Worm (Caenorhabditis elegans) whole organism, late embryonic: ENCODE data around the gene C40A11.2.
"Not testable (repeated sequence)": the region's sequence is repeated elsewhere in the genome, so short reads cannot be mapped to it uniquely, and the experiment has no call there.

Experiments
- K02D7.2 ChIP-seq: sonication (generic microtip); optimal IDR thresholded peaks from 2 replicates; lab custom pipeline; 2017; ENCODE audit warnings: mild to moderate bottlenecking, missing genetic modification characterization, missing compliant biosample characterization
- T23F11.4 ChIP-seq: fragments of 200-800 bp; sonication (Bioruptor generic); optimal IDR thresholded peaks from 2 replicates; lab custom pipeline; 2018; ENCODE audit warnings: mild to moderate bottlenecking, missing genetic modification characterization, missing compliant biosample characterization
- Y22D7AL.16 ChIP-seq: sonication (generic microtip); optimal IDR thresholded peaks from 2 replicates; lab custom pipeline; 2016; ENCODE audit warnings: missing genetic modification characterization, missing compliant biosample characterization
- ahr-1 ChIP-seq: sonication (generic microtip); optimal IDR thresholded peaks from 2 replicates; lab custom pipeline; 2016; ENCODE audit warnings: missing genetic modification characterization, missing compliant biosample characterization
- ceh-18 ChIP-seq: sonication (generic microtip); optimal IDR thresholded peaks from 2 replicates; lab custom pipeline; 2016; ENCODE audit warnings: missing genetic modification characterization, missing compliant biosample characterization
- ceh-19 ChIP-seq: fragments of 200-800 bp; sonication (Bioruptor generic); optimal IDR thresholded peaks from 2 replicates; lab custom pipeline; 2018; ENCODE audit warnings: mild to moderate bottlenecking, missing genetic modification characterization, missing compliant biosample characterization
- ceh-30 ChIP-seq: fragments of 150-350 bp; optimal IDR thresholded peaks from 2 replicates; lab custom pipeline; 2014; ENCODE audit warnings: missing biosample characterization, missing genetic modification characterization
- ceh-45 ChIP-seq: fragments of 200-800 bp; sonication (Bioruptor generic); IDR thresholded peaks from 2 replicates; pipeline ENCODE4 v1.3.6; 2022; ENCODE audit warnings: missing genetic modification reagents, missing genetic modification characterization, missing compliant biosample characterization
- che-1 ChIP-seq: sonication (generic microtip); optimal IDR thresholded peaks from 2 replicates; lab custom pipeline; 2016; ENCODE audit warnings: mild to moderate bottlenecking, missing genetic modification characterization, missing compliant biosample characterization
- dve-1 ChIP-seq: sonication (generic microtip); optimal IDR thresholded peaks from 2 replicates; lab custom pipeline; 2017; ENCODE audit warnings: antibody characterized with exemption, mild to moderate bottlenecking, missing genetic modification characterization, missing compliant biosample characterization
- elt-2 ChIP-seq: sonication (generic microtip); optimal IDR thresholded peaks from 2 replicates; lab custom pipeline; 2016; ENCODE audit warnings: missing genetic modification reagents, missing genetic modification characterization, missing compliant biosample characterization
- elt-4 ChIP-seq: sonication (generic microtip); optimal IDR thresholded peaks from 2 replicates; lab custom pipeline; 2016; ENCODE audit warnings: missing genetic modification characterization, missing compliant biosample characterization
- ets-4 ChIP-seq: sonication (generic microtip); optimal IDR thresholded peaks from 2 replicates; lab custom pipeline; 2016; ENCODE audit warnings: missing genetic modification characterization, missing compliant biosample characterization
- fax-1 ChIP-seq: sonication (generic microtip); optimal IDR thresholded peaks from 2 replicates; lab custom pipeline; 2016; ENCODE audit warnings: missing genotype, missing genetic modification characterization, missing compliant biosample characterization
- hlh-15 ChIP-seq: sonication (generic microtip); optimal IDR thresholded peaks from 2 replicates; lab custom pipeline; 2016; ENCODE audit warnings: missing genetic modification characterization, missing compliant biosample characterization
- lin-11 ChIP-seq: fragments of 200-800 bp; sonication (Bioruptor generic); optimal IDR thresholded peaks from 2 replicates; lab custom pipeline; 2018; ENCODE audit warnings: mild to moderate bottlenecking, missing genetic modification characterization, missing compliant biosample characterization
- madf-2 ChIP-seq: sonication (generic microtip); optimal IDR thresholded peaks from 2 replicates; lab custom pipeline; 2017; ENCODE audit warnings: missing genetic modification characterization, missing compliant biosample characterization
- nfya-1 ChIP-seq: sonication (generic microtip); optimal IDR thresholded peaks from 2 replicates; lab custom pipeline; 2017; ENCODE audit warnings: missing genetic modification characterization, mild to moderate bottlenecking, missing compliant biosample characterization, antibody characterized with exemption, moderate library complexity
- odd-2 ChIP-seq: sonication (generic microtip); optimal IDR thresholded peaks from 2 replicates; lab custom pipeline; 2017; ENCODE audit warnings: antibody characterized with exemption, mild to moderate bottlenecking, missing genetic modification characterization, missing compliant biosample characterization
- pat-9 ChIP-seq: fragments of 200-800 bp; sonication (Bioruptor generic); optimal IDR thresholded peaks from 2 replicates; lab custom pipeline; 2018; ENCODE audit warnings: mild to moderate bottlenecking, missing genetic modification characterization, moderate library complexity, missing compliant biosample characterization
- pax-1 ChIP-seq: fragments of 150-350 bp; optimal IDR thresholded peaks from 2 replicates; lab custom pipeline; 2014; ENCODE audit warnings: missing biosample characterization, missing genetic modification characterization
- pha-4 ChIP-seq: fragments of 150-350 bp; optimal IDR thresholded peaks from 2 replicates; lab custom pipeline; 2018; ENCODE audit warnings: missing biosample characterization, missing genetic modification reagents, missing genetic modification characterization
- pros-1 ChIP-seq: fragments of 150-350 bp; optimal IDR thresholded peaks from 2 replicates; lab custom pipeline; 2014; ENCODE audit warnings: missing biosample characterization, missing genetic modification reagents, missing genetic modification characterization
- ref-2 ChIP-seq: sonication (generic microtip); optimal IDR thresholded peaks from 2 replicates; lab custom pipeline; 2016; ENCODE audit warnings: missing genetic modification characterization, missing compliant biosample characterization
- sdc-2 ChIP-seq: sonication (generic microtip); optimal IDR thresholded peaks from 2 replicates; lab custom pipeline; 2016; ENCODE audit warnings: missing genotype, missing genetic modification characterization, missing compliant biosample characterization
- tbx-2 ChIP-seq: sonication (generic microtip); optimal IDR thresholded peaks from 2 replicates; lab custom pipeline; 2016; ENCODE audit warnings: missing genetic modification characterization, missing compliant biosample characterization
- unc-42 ChIP-seq: sonication (generic microtip); optimal IDR thresholded peaks from 2 replicates; lab custom pipeline; 2016; ENCODE audit warnings: missing genotype, missing genetic modification characterization, missing compliant biosample characterization
- ztf-16 ChIP-seq: sonication (generic microtip); optimal IDR thresholded peaks from 2 replicates; lab custom pipeline; 2017; ENCODE audit warnings: missing genetic modification characterization, missing compliant biosample characterization

Gene C40A11.2

DNA sequence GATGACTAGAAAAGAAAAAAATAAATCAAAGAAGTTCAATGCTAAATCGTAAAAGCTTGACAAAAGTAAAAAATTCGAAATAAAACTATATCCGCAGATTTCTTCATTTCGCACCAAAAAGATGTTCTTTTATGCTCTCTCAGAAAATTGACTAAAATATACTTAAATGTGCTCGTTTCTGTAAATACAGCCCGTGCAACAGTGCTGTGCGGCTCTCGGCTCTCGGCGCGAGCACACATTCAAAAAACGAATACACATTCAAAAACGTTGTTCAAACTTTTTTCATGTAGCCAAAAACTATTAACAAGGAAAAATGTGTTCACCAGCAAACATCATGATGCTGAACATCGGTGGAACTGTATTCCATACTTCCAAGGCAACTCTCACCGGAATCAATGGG, 5.9 kb upstream of the C40A11.2 start, which contains the start of gene C40A11.3 (continued):
- TF ChIP-seq ceh-30 (no peak), ceh-19 (no peak)

- TF ChIP-seq ahr-1 (tag; lab: Kevin White, UChicago) (no peak), ceh-18 (tag; lab: Kevin White, UChicago) (no peak), elt-4 (tag; lab: Kevin White, UChicago) (no peak), fax-1 (tag; lab: Kevin White, UChicago) (no peak)
These were observed 1.2 kb upstream of the C40A11.2 start, which contains the start of gene C40A11.6 for ce11 chrII:2145566-2145965. Gene C40A11.6, minus strand, starts transcription at chrII:2145666.

ce11 chrII:2150485-2150985, 3.8 kb downstream of the C40A11.2 start, which contains the start of the genes C40A11.7 and C40A11.8:
Gene C40A11.7, minus strand, starts transcription at chrII:2150585.
Gene C40A11.8, minus strand, starts transcription at chrII:2150935.
- TF ChIP-seq madf-2 (tag; lab: Kevin White, UChicago) (no peak), unc-42 (tag; lab: Kevin White, UChicago) (no peak), odd-2 (tag; lab: Kevin White, UChicago) (no peak), ceh-45 (GFP tag; lab: Robert Waterston, UW) (no peak), ztf-16 (tag; lab: Kevin White, UChicago) (no peak)

DNA sequence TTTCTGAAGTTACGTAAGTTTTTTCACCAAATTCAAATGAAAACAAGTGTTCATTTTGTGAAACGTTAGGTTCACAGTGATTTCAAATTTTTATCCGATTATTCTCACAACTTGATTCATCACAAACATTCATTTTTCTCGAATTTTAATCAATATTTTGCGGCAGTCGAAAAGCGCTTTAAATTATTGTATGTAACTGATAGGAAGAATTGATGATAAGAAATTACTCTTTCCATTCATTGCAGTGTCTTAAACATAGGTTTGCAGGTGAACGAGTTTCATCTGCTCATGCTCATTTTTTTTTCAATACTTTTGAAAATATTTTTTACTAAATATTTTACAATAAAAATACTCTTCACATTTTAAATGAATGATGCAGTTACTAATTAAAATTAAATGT, 5.7 kb downstream of the C40A11.2 start:
- no peak for TF ChIP-seq sdc-2
- TF ChIP-seq dve-1 (tag; lab: Kevin White, UChicago), result no peak
- no peak for TF ChIP-seq ref-2 (tag; lab: Kevin White, UChicago)
- no peak for TF ChIP-seq pax-1 (tag; lab: Kevin White, UChicago)
- no peak for TF ChIP-seq pros-1
- TF ChIP-seq elt-2 (tag; lab: Kevin White, UChicago), result no peak
- TF ChIP-seq pat-9 (tag; lab: Kevin White, UChicago), result no peak
- no peak for TF ChIP-seq K02D7.2
- TF ChIP-seq ceh-19, result no peak
- TF ChIP-seq hlh-15 (tag; lab: Kevin White, UChicago), result no peak
- TF ChIP-seq pha-4 (tag; lab: Kevin White, UChicago), result no peak
- no peak for TF ChIP-seq elt-4 (tag; lab: Kevin White, UChicago)

DNA sequence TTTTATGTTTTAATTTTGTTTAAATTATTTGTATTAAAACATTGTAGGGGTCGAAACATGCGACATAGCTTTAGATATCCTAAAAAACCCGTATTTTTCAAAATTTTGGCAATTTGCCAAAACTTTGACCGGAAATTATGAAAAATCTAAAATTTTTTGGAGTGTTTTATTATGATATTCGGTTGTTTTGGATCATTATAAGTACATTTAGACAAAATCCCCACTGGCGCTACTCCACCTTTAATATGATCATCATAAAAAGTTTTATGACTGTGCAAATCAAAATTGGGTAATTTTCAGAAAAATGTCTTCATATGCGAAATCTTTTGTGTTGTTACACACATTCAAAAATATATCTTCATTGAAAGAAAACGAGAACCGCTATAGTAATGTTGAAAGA, 7.0 kb downstream of the C40A11.2 start, which contains the start of gene math-18:
TSS of gene math-18 (plus strand) at position 301 of the 400 bp plus-strand sequence.
- TF ChIP-seq tbx-2, elt-4, lin-11 (tag; lab: Kevin White, UChicago): not testable (repeated sequence)

DNA sequence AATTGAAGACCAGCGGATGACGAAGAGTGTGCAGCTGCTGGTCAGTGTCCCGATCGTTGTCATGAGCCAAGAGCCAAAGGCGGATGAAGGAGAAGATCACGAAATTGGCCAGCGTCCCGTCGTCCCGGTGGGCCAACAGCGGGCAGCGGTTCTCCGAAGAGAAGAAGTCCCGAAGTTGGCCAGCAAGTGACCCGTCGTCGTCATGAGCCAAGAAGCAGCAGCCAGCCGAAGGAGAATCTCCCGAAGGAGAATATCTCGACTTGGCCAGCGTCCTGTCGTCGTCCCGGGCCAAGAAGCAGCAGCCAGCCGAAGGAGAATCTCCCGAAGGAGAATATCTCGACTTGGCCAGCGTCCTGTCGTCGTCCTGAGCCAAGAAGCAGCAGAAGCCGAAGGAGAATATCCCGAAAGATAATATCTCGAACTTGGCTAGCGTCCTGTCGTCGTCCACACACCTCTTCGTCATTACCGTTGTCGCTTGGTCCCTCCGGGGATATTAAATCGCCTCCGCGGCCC, 16.7 kb downstream of the C40A11.2 start, which contains the start of gene C33C12.11:
TSS of gene C33C12.11 (minus strand) at position 463 of the 513 bp plus-strand sequence.
- TF ChIP-seq K02D7.2; ceh-30; Y22D7AL.16 (tag; lab: Kevin White, UChicago): not testable (repeated sequence)

- TF ChIP-seq nfya-1 (tag; lab: Kevin White, UChicago) (no peak), che-1 (tag; lab: Kevin White, UChicago) (no peak)
These were observed 19.6 kb downstream of the C40A11.2 start, which contains the start of gene C33C12.4 for ce11 chrII:2166376-2166775. Gene C33C12.4, minus strand, starts transcription at chrII:2166476.

- TF ChIP-seq T23F11.4 (GFP tag; lab: Kevin White, UChicago) (no peak), ets-4 (tag; lab: Kevin White, UChicago) (no peak)
- TF ChIP-seq, all 69 proteins: peak for 0
These were observed 21.6 kb downstream of the C40A11.2 start, which contains the start of gene fbxb-38 for ce11 chrII:2168374-2168773. Gene fbxb-38, minus strand, starts transcription at chrII:2168763.
